Fruit fly (Drosophila melanogaster): Measurements from ENCODE around the gene Gbeta13F.

- TF ChIP-seq ttk (optimal IDR thresholded peaks at IDR 0.05) (no peak), Sin3A (optimal IDR thresholded peaks at IDR 0.05) (no peak), psq (optimal IDR thresholded peaks at IDR 0.05) (no peak), insv (optimal IDR thresholded peaks at IDR 0.05) (no peak)
Observed at dm6 chrX:15874437-15874836, 14.5 kb downstream of the Gbeta13F start.

Measured in Kc167 (cell line).